Worm (Caenorhabditis elegans) whole organism, mixed stage, embryonic: ENCODE results near the gene trip-4.

Source experiments
- hlh-1 ChIP-seq: fragments of 150-350 bp; optimal IDR thresholded peaks from 2 replicates; lab custom pipeline; 2014; ENCODE audit warnings: missing biosample characterization, missing genetic modification reagents, missing genetic modification characterization
- lin-13 ChIP-seq: fragments of 150-350 bp; optimal IDR thresholded peaks from 2 replicates; lab custom pipeline; 2014; ENCODE audit warnings: missing biosample characterization, missing genetic modification characterization
- lsy-2 ChIP-seq: fragments of 150-350 bp; optimal IDR thresholded peaks from 2 replicates; lab custom pipeline; 2014; ENCODE audit warnings: missing biosample characterization, missing genetic modification characterization
- mab-5 ChIP-seq: fragments of 150-350 bp; optimal IDR thresholded peaks from 2 replicates; lab custom pipeline; 2014; ENCODE audit warnings: missing biosample characterization, missing genetic modification characterization
- nhr-237 ChIP-seq: fragments of 150-350 bp; optimal IDR thresholded peaks from 2 replicates; lab custom pipeline; 2014; ENCODE audit warnings: missing biosample characterization, missing genetic modification characterization
- nhr-28 ChIP-seq: fragments of 150-350 bp; optimal IDR thresholded peaks from 2 replicates; lab custom pipeline; 2014; ENCODE audit warnings: missing biosample characterization, missing genetic modification characterization
- snpc-4 ChIP-seq: fragments of 150-350 bp; optimal IDR thresholded peaks from 2 replicates; lab custom pipeline; 2014; ENCODE audit warnings: missing biosample characterization, missing genetic modification characterization
- unc-62 ChIP-seq: fragments of 150-350 bp; optimal IDR thresholded peaks from 2 replicates; lab custom pipeline; 2014; ENCODE audit warnings: missing biosample characterization, missing genetic modification reagents, missing genetic modification characterization

DNA sequence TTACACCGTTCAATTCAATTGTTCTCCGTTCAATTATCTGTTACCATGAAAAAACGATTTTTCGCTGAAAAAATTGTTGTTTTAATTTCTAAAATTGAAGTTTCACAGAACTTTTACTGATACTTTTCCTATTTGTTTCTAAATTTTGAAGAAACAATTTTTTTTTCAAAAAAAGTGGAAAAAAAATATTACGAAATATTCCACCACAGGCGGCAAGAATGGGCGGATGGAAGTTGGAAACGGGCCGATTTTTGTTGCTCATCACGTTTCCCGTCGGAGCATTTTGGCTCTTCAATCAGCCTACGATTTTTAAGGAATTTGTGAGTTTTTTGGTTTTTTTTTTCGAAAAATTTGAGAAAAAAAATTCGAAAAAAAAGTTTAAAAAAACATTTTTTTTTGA lies 1.4 kb upstream of the trip-4 start, which contains the start of gene Y53F4B.14:
- TF ChIP-seq nhr-28 (tag; lab: Kevin White, UChicago) = no peak
- no peak for TF ChIP-seq snpc-4
- TF ChIP-seq lsy-2 = no peak
- TF ChIP-seq lin-13 = no peak
- TF ChIP-seq hlh-1 (tag; lab: Kevin White, UChicago) = no peak
- no peak for TF ChIP-seq nhr-237 (tag; lab: Kevin White, UChicago)
- TF ChIP-seq unc-62 (GFP tag; lab: Kevin White, UChicago) = no peak
- no peak for TF ChIP-seq mab-5 (tag; lab: Kevin White, UChicago)
